ENCODE assay signal across 2 fruit fly cellular contexts in genomic region chrX:17508364-17508763, dm6.
TF ChIP-seq lines count a peak whose summit lies in the region.

No protein-coding gene starts in this region.

- no peak for TF ChIP-seq CTCF in whole organism, embryonic (GFP tag; optimal IDR thresholded peaks at IDR 0.05; lab: Kevin White, UChicago)

TF ChIP-seq in whole organism, adult, 20 proteins besides CTCF, POLR2A, EP300 and RAD21:
- no peak for TF ChIP-seq Mnt (GFP tag; optimal IDR thresholded peaks at IDR 0.05; lab: Kevin White, UChicago)
- peak; percentile 60 for TF ChIP-seq tj (GFP tag; optimal IDR thresholded peaks at IDR 0.05; lab: Kevin White, UChicago)
- TF ChIP-seq pad (GFP tag; optimal IDR thresholded peaks at IDR 0.05; lab: Kevin White, UChicago): peak; percentile 31

TF ChIP-seq in whole organism, embryonic, 481 proteins besides CTCF, POLR2A, EP300 and RAD21:
- TF ChIP-seq CG2199 (GFP tag; IDR thresholded peaks at IDR 0.05; lab: Robert Waterston, UW): 0 out of 3 replicates have a peak, but pooled peaks have one; percentile 14
- peak; percentile 48 for TF ChIP-seq gcm (GFP tag; optimal IDR thresholded peaks at IDR 0.05; lab: Kevin White, UChicago)
- TF ChIP-seq Elba2 (GFP tag; optimal IDR thresholded peaks at IDR 0.05; lab: Kevin White, UChicago): peak; percentile 48
- TF ChIP-seq pros (GFP tag; optimal IDR thresholded peaks at IDR 0.05; lab: Kevin White, UChicago): peak; percentile 54
- TF ChIP-seq MBD-R2 (GFP tag; IDR thresholded peaks at IDR 0.05; lab: Robert Waterston, UW): no peak
- peak; percentile 30 for TF ChIP-seq Neu2 (GFP tag; optimal IDR thresholded peaks at IDR 0.05; lab: Kevin White, UChicago; ENCODE audit: borderline replicate concordance)
- peak; percentile 93 for TF ChIP-seq D (optimal IDR thresholded peaks at IDR 0.05; lab: Kevin White, UChicago)
- no peak for TF ChIP-seq D (GFP tag; optimal IDR thresholded peaks at IDR 0.05; lab: Kevin White, UChicago)
- TF ChIP-seq E2f1 (GFP tag; IDR thresholded peaks at IDR 0.05; lab: Robert Waterston, UW): no peak
- TF ChIP-seq crol (GFP tag; IDR thresholded peaks at IDR 0.05; lab: Robert Waterston, UW): peak; percentile 63
- peak; percentile 48; the same call in 1 of the 2 replicates for TF ChIP-seq CG4360 (GFP tag; IDR thresholded peaks at IDR 0.05; lab: Robert Waterston, UW)
- TF ChIP-seq CG1832 (GFP tag; optimal IDR thresholded peaks at IDR 0.05; lab: Kevin White, UChicago): peak; percentile 60
- peak; percentile 53 for TF ChIP-seq ewg (GFP tag; optimal IDR thresholded peaks at IDR 0.05; lab: Kevin White, UChicago)
- TF ChIP-seq CG9727 (GFP tag; optimal IDR thresholded peaks at IDR 0.05; lab: Kevin White, UChicago): no peak
- TF ChIP-seq CG4404 (GFP tag; IDR thresholded peaks at IDR 0.05; lab: Robert Waterston, UW): no peak
- no peak for TF ChIP-seq CG30431 (GFP tag; optimal IDR thresholded peaks at IDR 0.05; lab: Kevin White, UChicago)
- no peak for TF ChIP-seq NK7.1 (GFP tag; optimal IDR thresholded peaks at IDR 0.05; lab: Kevin White, UChicago)
- TF ChIP-seq CG15479 (GFP tag; optimal IDR thresholded peaks at IDR 0.05; lab: Kevin White, UChicago): peak; percentile 94
- TF ChIP-seq tx (GFP tag; optimal IDR thresholded peaks at IDR 0.05; lab: Kevin White, UChicago): no peak
